Worm (Caenorhabditis elegans) whole organism, late embryonic: ENCODE measurements around the gene nhr-107.

Experiments
- C08G9.2 ChIP-seq: sonication (generic microtip); optimal IDR thresholded peaks from 2 replicates; lab custom pipeline; 2016; ENCODE audit warnings: mild to moderate bottlenecking, missing genetic modification characterization, moderate library complexity, missing compliant biosample characterization
- K02D7.2 ChIP-seq: sonication (generic microtip); optimal IDR thresholded peaks from 2 replicates; lab custom pipeline; 2017; ENCODE audit warnings: mild to moderate bottlenecking, missing genetic modification characterization, missing compliant biosample characterization
- ceh-2 ChIP-seq: sonication (generic microtip); optimal IDR thresholded peaks from 2 replicates; lab custom pipeline; 2016; ENCODE audit warnings: missing genotype, missing genetic modification characterization, missing compliant biosample characterization
- elt-2 ChIP-seq: sonication (generic microtip); optimal IDR thresholded peaks from 2 replicates; lab custom pipeline; 2016; ENCODE audit warnings: missing genetic modification reagents, missing genetic modification characterization, missing compliant biosample characterization
- ets-4 ChIP-seq: sonication (generic microtip); optimal IDR thresholded peaks from 2 replicates; lab custom pipeline; 2016; ENCODE audit warnings: missing genetic modification characterization, missing compliant biosample characterization
- fkh-10 ChIP-seq: fragments of 150-350 bp; optimal IDR thresholded peaks from 2 replicates; lab custom pipeline; 2014; ENCODE audit warnings: missing biosample characterization, missing genetic modification reagents, missing genetic modification characterization
- nfya-1 ChIP-seq: sonication (generic microtip); optimal IDR thresholded peaks from 2 replicates; lab custom pipeline; 2017; ENCODE audit warnings: missing genetic modification characterization, mild to moderate bottlenecking, missing compliant biosample characterization, antibody characterized with exemption, moderate library complexity
- nhr-11 ChIP-seq: fragments of 150-350 bp; optimal IDR thresholded peaks from 2 replicates; lab custom pipeline; 2014; ENCODE audit warnings: missing biosample characterization, missing genetic modification characterization
- pha-4 ChIP-seq: fragments of 150-350 bp; optimal IDR thresholded peaks from 2 replicates; lab custom pipeline; 2018; ENCODE audit warnings: missing biosample characterization, missing genetic modification reagents, missing genetic modification characterization
- pros-1 ChIP-seq: fragments of 150-350 bp; optimal IDR thresholded peaks from 2 replicates; lab custom pipeline; 2014; ENCODE audit warnings: missing biosample characterization, missing genetic modification reagents, missing genetic modification characterization
- tbx-2 ChIP-seq: sonication (generic microtip); optimal IDR thresholded peaks from 2 replicates; lab custom pipeline; 2016; ENCODE audit warnings: missing genetic modification characterization, missing compliant biosample characterization
- unc-42 ChIP-seq: sonication (generic microtip); optimal IDR thresholded peaks from 2 replicates; lab custom pipeline; 2016; ENCODE audit warnings: missing genotype, missing genetic modification characterization, missing compliant biosample characterization
- unc-86 ChIP-seq: sonication (generic microtip); optimal IDR thresholded peaks from 2 replicates; lab custom pipeline; 2016; ENCODE audit warnings: missing genetic modification characterization, missing compliant biosample characterization

- TF ChIP-seq unc-86 (tag; lab: Kevin White, UChicago): no peak
- no peak for TF ChIP-seq C08G9.2 (tag; lab: Kevin White, UChicago)
- no peak for TF ChIP-seq fkh-10 (GFP tag; lab: Kevin White, UChicago)
- TF ChIP-seq pros-1: no peak
- no peak for TF ChIP-seq ets-4
- TF ChIP-seq ceh-2 (tag; lab: Kevin White, UChicago): no peak
- TF ChIP-seq nfya-1 (tag; lab: Kevin White, UChicago): no peak
- no peak for TF ChIP-seq nhr-11
- TF ChIP-seq elt-2: no peak
- TF ChIP-seq tbx-2 (tag; lab: Kevin White, UChicago): no peak
- no peak for TF ChIP-seq pha-4 (tag; lab: Kevin White, UChicago)
- TF ChIP-seq unc-42: no peak
- no peak for TF ChIP-seq K02D7.2 (tag; lab: Kevin White, UChicago)
Measured at ce11 chrV:7036475-7036874, 39.6 kb upstream of the nhr-107 start, which contains the start of gene twk-11.
